Worm (Caenorhabditis elegans) whole organism, L4 larva: ENCODE measurements around the gene Y46E12BL.2.

Experiments used
- R02D3.7 ChIP-seq: fragments of 150-350 bp; sonication (generic microtip); optimal IDR thresholded peaks from 3 replicates; lab custom pipeline; 2014; ENCODE audit warnings: missing biosample characterization, missing genetic modification characterization
- Y75B8A.6 ChIP-seq: fragments of 200-800 bp; sonication (Bioruptor generic); IDR thresholded peaks from 2 replicates; pipeline ENCODE4 v1.3.6; 2022; ENCODE audit warnings: missing genetic modification reagents, missing genetic modification characterization, missing compliant biosample characterization
- aha-1 ChIP-seq: fragments of 150-350 bp; peaks from one replicate; lab custom pipeline; 2014; ENCODE audit warnings: missing biosample characterization, missing genetic modification characterization
- ceh-28 ChIP-seq: fragments of 150-350 bp; optimal IDR thresholded peaks from 2 replicates; lab custom pipeline; 2014; ENCODE audit warnings: missing biosample characterization, missing genetic modification reagents, missing genetic modification characterization
- dmd-6 ChIP-seq: fragments of 200-800 bp; sonication (Bioruptor generic); IDR thresholded peaks from 2 replicates; pipeline ENCODE4 v1.3.6; 2022; ENCODE audit warnings: missing genetic modification reagents, missing genetic modification characterization, missing compliant biosample characterization
- dve-1 ChIP-seq: sonication (generic microtip); optimal IDR thresholded peaks from 2 replicates; lab custom pipeline; 2017; ENCODE audit warnings: antibody characterized with exemption, mild to moderate bottlenecking, missing genetic modification characterization, missing compliant biosample characterization; ENCODE audit not compliant: insufficient read depth
- egl-43 ChIP-seq: fragments of 200-800 bp; sonication (Bioruptor generic); IDR thresholded peaks from 2 replicates; pipeline ENCODE4 v1.3.6; 2022; ENCODE audit warnings: missing genetic modification reagents, missing genetic modification characterization, missing compliant biosample characterization
- fos-1 ChIP-seq: fragments of 150-350 bp; optimal IDR thresholded peaks from 2 replicates; lab custom pipeline; 2014; ENCODE audit warnings: missing biosample characterization, missing genetic modification characterization
- hlh-11 ChIP-seq: fragments of 200-800 bp; sonication (Bioruptor generic); optimal IDR thresholded peaks from 2 replicates; lab custom pipeline; 2018; ENCODE audit warnings: mild to moderate bottlenecking, missing genetic modification characterization, missing compliant biosample characterization
- hlh-30 ChIP-seq: sonication (generic microtip); optimal IDR thresholded peaks from 2 replicates; lab custom pipeline; 2017; ENCODE audit warnings: antibody characterized with exemption, mild to moderate bottlenecking, missing genetic modification characterization, missing compliant biosample characterization; ENCODE audit not compliant: insufficient read depth
- hmg-1.1 ChIP-seq: fragments of 200-800 bp; sonication (Bioruptor generic); IDR thresholded peaks from 2 replicates; pipeline ENCODE4 v1.3.6; 2022; ENCODE audit warnings: missing genetic modification reagents, missing genetic modification characterization, missing compliant biosample characterization
- lin-29 ChIP-seq: fragments of 200-800 bp; sonication (Bioruptor generic); IDR thresholded peaks from 2 replicates; pipeline ENCODE4 v1.3.6; 2022; ENCODE audit warnings: missing genetic modification reagents, missing genetic modification characterization, missing compliant biosample characterization
- lsy-2 ChIP-seq, 2 experiments: fragments of 150-350 bp in 1 of 2; sonication (generic microtip) in 1 of 2; optimal IDR thresholded peaks; 2 replicates each; lab custom pipeline; 2014 to 2017; ENCODE audit warnings: missing biosample characterization in 2 of 2, missing genetic modification characterization in 2 of 2
- madf-9 ChIP-seq: fragments of 200-800 bp; sonication (Bioruptor generic); conservative IDR thresholded peaks from 2 replicates; pipeline ENCODE4 v1.3.6; 2022; ENCODE audit warnings: missing genetic modification reagents, missing genetic modification characterization, missing compliant biosample characterization
- mdl-1 ChIP-seq, 2 experiments: fragments of 150-350 bp in 1 of 2; sonication (generic microtip) in 1 of 2; optimal IDR thresholded peaks; 2 replicates each; lab custom pipeline; 2014 to 2017; ENCODE audit warnings: missing biosample characterization in 2 of 2, missing genetic modification characterization in 2 of 2
- mep-1 ChIP-seq: fragments of 150-350 bp; sonication (generic microtip); optimal IDR thresholded peaks from 3 replicates; lab custom pipeline; 2014; ENCODE audit warnings: missing biosample characterization, missing genetic modification characterization
- mes-2 ChIP-seq: sonication (generic microtip); optimal IDR thresholded peaks from 2 replicates; lab custom pipeline; 2016; ENCODE audit warnings: missing genotype, mild to moderate bottlenecking, missing genetic modification characterization, missing compliant biosample characterization; ENCODE audit not compliant: poor library complexity, severe bottlenecking
- nhr-25 ChIP-seq: sonication (generic microtip); optimal IDR thresholded peaks from 2 replicates; lab custom pipeline; 2017; ENCODE audit warnings: missing genetic modification characterization, mild to moderate bottlenecking, missing compliant biosample characterization, antibody characterized with exemption, moderate library complexity, borderline replicate concordance; ENCODE audit not compliant: insufficient read depth
- nhr-28 ChIP-seq: fragments of 150-350 bp; optimal IDR thresholded peaks from 2 replicates; lab custom pipeline; 2014; ENCODE audit warnings: missing biosample characterization, missing genetic modification characterization
- nhr-42 ChIP-seq: fragments of 200-800 bp; sonication (Bioruptor generic); IDR thresholded peaks from 2 replicates; pipeline ENCODE4 v1.3.6; 2022; ENCODE audit warnings: missing genetic modification characterization, missing compliant biosample characterization
- nhr-48 ChIP-seq: sonication (generic microtip); optimal IDR thresholded peaks from 2 replicates; lab custom pipeline; 2016; ENCODE audit warnings: mild to moderate bottlenecking, missing genetic modification characterization, missing compliant biosample characterization
- nhr-6 ChIP-seq: fragments of 150-350 bp; optimal IDR thresholded peaks from 2 replicates; lab custom pipeline; 2014; ENCODE audit warnings: missing biosample characterization, missing genetic modification characterization
- nhr-76 ChIP-seq: fragments of 150-350 bp; optimal IDR thresholded peaks from 2 replicates; lab custom pipeline; 2014; ENCODE audit warnings: missing biosample characterization, missing genetic modification characterization
- nhr-77 ChIP-seq: fragments of 150-350 bp; optimal IDR thresholded peaks from 2 replicates; lab custom pipeline; 2014; ENCODE audit warnings: missing biosample characterization, missing genetic modification characterization
- set-16 ChIP-seq: fragments of 200-800 bp; sonication (Bioruptor generic); IDR thresholded peaks from 2 replicates; pipeline ENCODE4 v1.3.6; 2022; ENCODE audit warnings: missing genetic modification reagents, missing genetic modification characterization, missing compliant biosample characterization
- skn-1 ChIP-seq: fragments of 150-350 bp; optimal IDR thresholded peaks from 2 replicates; lab custom pipeline; 2014; ENCODE audit warnings: missing biosample characterization, missing genetic modification characterization
- spr-1 ChIP-seq: sonication (generic microtip); optimal IDR thresholded peaks from 2 replicates; lab custom pipeline; 2016; ENCODE audit warnings: mild to moderate bottlenecking, missing genetic modification characterization, missing compliant biosample characterization
- tag-97 ChIP-seq: fragments of 200-800 bp; sonication (Bioruptor generic); IDR thresholded peaks from 2 replicates; pipeline ENCODE4 v1.3.6; 2022; ENCODE audit warnings: missing genetic modification characterization, missing compliant biosample characterization
- tra-1 ChIP-seq: fragments of 200-800 bp; sonication (Bioruptor generic); IDR thresholded peaks from 2 replicates; pipeline ENCODE4 v1.3.6; 2022; ENCODE audit warnings: missing genetic modification reagents, missing genetic modification characterization, missing compliant biosample characterization
- unc-130 ChIP-seq: sonication (generic microtip); optimal IDR thresholded peaks from 2 replicates; lab custom pipeline; 2016; ENCODE audit warnings: missing genetic modification reagents, missing genetic modification characterization, missing compliant biosample characterization
- unc-62 ChIP-seq, 3 experiments: fragments of 150-350 bp in 1 of 3; sonication (generic microtip); optimal IDR thresholded peaks in 2 of 3; peaks in 1 of 3; 1 replicate in 1 of 3; 2 replicates in 2 of 3; lab custom pipeline; 2014 to 2017; ENCODE audit warnings: missing biosample characterization in 3 of 3, missing genetic modification characterization in 3 of 3, missing genetic modification reagents in 3 of 3, missing genotype in 1 of 3
- zfp-3 ChIP-seq: fragments of 200-800 bp; sonication (Bioruptor generic); conservative IDR thresholded peaks from 2 replicates; pipeline ENCODE4 v1.3.6; 2022; ENCODE audit warnings: missing genetic modification reagents, missing genetic modification characterization, missing compliant biosample characterization

The Y46E12BL.2 gene

DNA sequence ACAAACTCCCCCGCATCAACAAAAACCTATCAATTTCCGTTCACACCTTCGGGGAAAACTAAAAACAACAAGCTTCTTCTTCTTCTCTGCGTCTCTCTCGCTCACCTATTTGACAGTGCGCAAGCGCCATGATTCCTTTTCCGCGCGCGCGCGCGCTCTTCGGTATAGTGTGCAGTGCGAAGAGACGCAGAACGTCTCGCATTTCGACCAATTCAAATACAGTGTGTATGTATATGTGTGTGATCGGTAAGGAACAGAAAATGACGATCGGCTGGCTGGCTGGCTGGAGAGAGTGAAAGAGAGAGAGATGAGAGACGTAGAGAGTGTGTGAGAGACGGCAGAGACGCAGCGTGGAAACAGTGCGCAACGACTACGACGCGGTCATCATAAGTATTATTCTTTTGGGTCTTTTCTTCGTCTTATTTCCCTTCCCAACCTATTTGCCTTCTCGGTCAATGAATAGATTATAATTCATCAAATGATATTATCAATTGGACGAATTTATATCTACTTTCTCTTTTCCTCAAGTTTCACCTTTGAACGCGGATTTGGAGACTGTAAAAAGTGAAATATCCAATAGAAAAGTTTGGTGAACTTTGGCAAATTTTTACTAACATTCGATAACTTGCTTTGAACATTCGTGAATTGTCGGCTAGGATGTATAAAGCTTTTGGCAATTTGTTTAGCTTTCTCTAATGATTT, 30.5 kb downstream of the Y46E12BL.2 start (continued):
- TF ChIP-seq tra-1 (GFP tag; lab: Robert Waterston, UW) (no peak), spr-1 (tag; lab: Kevin White, UChicago) (peak; percentile 63), madf-9 (peak; percentile 97), nhr-42 (GFP tag; lab: Robert Waterston, UW) (peak; percentile 84), lsy-2 (tag; optimal IDR thresholded peaks at IDR 0.05; lab: Kevin White, UChicago) (peak in 1 of 2 experiments; percentile 55)

DNA sequence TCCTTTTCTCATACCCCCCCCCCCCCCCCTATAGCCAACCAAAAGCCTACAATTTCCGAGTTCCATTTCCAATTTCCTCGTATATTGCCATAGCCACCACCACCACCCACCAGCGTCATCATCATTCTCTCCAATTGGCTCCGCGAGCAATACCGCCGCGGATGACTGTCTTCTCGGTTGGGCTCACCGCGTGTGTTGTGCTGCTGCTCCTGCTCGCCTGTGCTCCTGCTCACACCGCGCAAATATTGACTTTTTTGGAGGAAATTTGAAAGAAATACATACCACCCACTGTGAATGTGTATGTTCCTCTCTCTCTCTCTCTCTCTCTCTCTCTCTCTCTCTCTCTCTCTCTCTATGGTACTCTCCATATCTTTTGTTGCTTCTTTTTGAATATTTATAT, 31.8 kb downstream of the Y46E12BL.2 start:
- TF ChIP-seq nhr-6 (peak; percentile 4), lsy-2 (tag; optimal IDR thresholded peaks at IDR 0.05; lab: Kevin White, UChicago) (no peak), dmd-6 (GFP tag; lab: Robert Waterston, UW) (no peak), egl-43 (GFP tag; lab: Robert Waterston, UW) (peak; percentile 37; the same call in 1 of the 2 replicates), unc-130 (GFP tag; lab: Kevin White, UChicago) (no peak), set-16 (GFP tag; lab: Robert Waterston, UW) (peak; percentile 62), zfp-3 (no peak), unc-62 (GFP tag; optimal IDR thresholded peaks at IDR 0.05 in 1 of 2; lab: Kevin White, UChicago) (no peak), unc-62 (tag; optimal IDR thresholded peaks at IDR 0.05; lab: Kevin White, UChicago) (no peak), dve-1 (tag; lab: Kevin White, UChicago) (peak; percentile 2), tag-97 (GFP tag; lab: Robert Waterston, UW) (no peak), Y75B8A.6 (no peak)

DNA sequence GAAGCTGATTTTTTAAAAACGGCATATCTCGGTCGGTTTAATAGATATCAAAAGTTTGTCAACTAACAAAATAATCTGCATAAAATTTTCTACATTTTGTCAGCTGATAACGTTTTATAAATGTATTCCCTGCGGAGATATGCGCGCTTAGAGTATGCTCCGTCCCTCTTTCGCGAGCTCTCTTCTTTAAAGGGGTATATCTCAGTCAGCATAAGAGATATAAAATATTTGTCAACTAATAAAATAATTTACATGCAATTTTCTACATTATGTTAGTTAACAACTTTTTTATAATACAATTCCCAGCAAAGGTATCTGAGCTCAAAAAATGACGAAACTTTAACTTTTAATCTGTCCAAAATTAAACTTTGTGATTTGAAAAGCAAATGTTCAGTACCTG, 32.7 kb downstream of the Y46E12BL.2 start:
- TF ChIP-seq nhr-76 (tag; lab: Kevin White, UChicago) (no peak), aha-1 (tag; lab: Kevin White, UChicago) (peak; percentile 91)
- TF ChIP-seq, all 104 proteins: peak for 1

DNA sequence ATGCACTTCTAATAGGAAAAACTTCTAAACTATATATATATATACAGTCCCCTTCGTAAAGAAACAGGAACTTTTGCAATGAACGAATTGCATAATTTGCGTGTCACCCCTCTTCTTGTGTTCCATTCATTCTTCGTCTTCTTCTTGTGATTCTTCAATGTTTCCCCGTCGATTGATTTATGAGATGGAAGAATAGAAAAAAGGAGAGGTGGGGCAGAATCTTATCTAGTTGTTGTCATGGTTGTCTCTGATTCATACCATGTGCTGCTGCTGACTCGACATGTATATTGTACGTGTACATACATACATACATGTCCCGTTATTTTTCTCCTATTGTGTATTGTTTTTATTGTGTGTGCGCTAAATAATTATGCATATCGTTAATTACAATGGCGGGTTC, 33.2 kb downstream of the Y46E12BL.2 start:
- TF ChIP-seq mes-2 (tag; lab: Kevin White, UChicago) (peak; percentile 11), mep-1 (tag; lab: Kevin White, UChicago) (peak; percentile 21), unc-62 (GFP tag; optimal IDR thresholded peaks at IDR 0.05 in 1 of 2; lab: Kevin White, UChicago) (peak in 1 of 2 experiments; percentile 51), unc-62 (tag; optimal IDR thresholded peaks at IDR 0.05; lab: Kevin White, UChicago) (no peak), hlh-30 (tag; lab: Kevin White, UChicago) (peak; percentile 18), R02D3.7 (tag; lab: Kevin White, UChicago) (no peak), mdl-1 (tag; optimal IDR thresholded peaks at IDR 0.05; lab: Kevin White, UChicago) (peak in 1 of 2 experiments; percentile 51), fos-1 (tag; lab: Kevin White, UChicago) (no peak)

DNA sequence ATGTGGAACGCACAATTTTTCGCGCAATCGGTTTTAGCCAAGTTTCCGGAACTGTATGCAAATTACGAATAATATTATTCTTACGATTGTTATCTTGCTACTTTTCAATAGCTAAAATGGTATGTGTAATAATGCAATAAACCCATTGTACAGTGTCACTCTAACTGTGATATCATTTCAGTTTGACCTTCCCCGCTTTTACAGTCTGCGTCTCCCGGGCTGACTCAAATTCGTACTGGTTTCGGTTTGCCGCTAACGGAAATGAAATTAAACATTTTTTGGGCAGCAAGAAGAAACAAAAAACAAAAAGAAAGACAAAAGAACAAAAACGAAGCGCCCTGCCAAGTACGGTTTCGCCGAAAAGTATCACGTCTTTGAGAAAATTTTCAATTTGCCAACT, 33.7 kb downstream of the Y46E12BL.2 start:
- TF ChIP-seq skn-1 (tag; lab: Kevin White, UChicago) (no peak), nhr-25 (tag; lab: Kevin White, UChicago) (no peak), lin-29 (GFP tag; lab: Robert Waterston, UW) (no peak), ceh-28 (tag; lab: Kevin White, UChicago) (no peak), hlh-11 (peak; percentile 16), mes-2 (tag; lab: Kevin White, UChicago) (peak; percentile 19), hmg-1.1 (GFP tag; lab: Robert Waterston, UW) (peak; percentile 40; the same call in 1 of the 2 replicates), unc-62 (GFP tag; optimal IDR thresholded peaks at IDR 0.05 in 1 of 2; lab: Kevin White, UChicago) (peak in 1 of 2 experiments; percentile 68), unc-62 (tag; optimal IDR thresholded peaks at IDR 0.05; lab: Kevin White, UChicago) (no peak), nhr-28 (peak; percentile 63), lsy-2 (tag; optimal IDR thresholded peaks at IDR 0.05; lab: Kevin White, UChicago) (peak in 1 of 2 experiments; percentile 24), dve-1 (tag; lab: Kevin White, UChicago) (peak; percentile 50), nhr-77 (tag; lab: Kevin White, UChicago) (peak; percentile 20), nhr-48 (peak; percentile 6), dmd-6 (GFP tag; lab: Robert Waterston, UW) (peak; percentile 38; the same call in 1 of the 2 replicates)
